Fruit fly (Drosophila melanogaster) whole organism, embryonic: Measurements from ENCODE around the gene snk.

Source experiments
- Bgb ChIP-seq: fragments of 200-800 bp; sonication (Bioruptor generic); IDR thresholded peaks from 2 replicates; pipeline ENCODE4 v1.3.6; 2022; ENCODE audit warnings: missing biosample characterization, missing genetic modification characterization; ENCODE audit not compliant: partially characterized antibody
- Bteb2 ChIP-seq: fragments of 200-800 bp; sonication (Bioruptor generic); optimal IDR thresholded peaks from 2 replicates; lab custom pipeline; 2016; ENCODE audit warnings: missing biosample characterization, missing genetic modification characterization
- CG10654 ChIP-seq: fragments of 200-800 bp; sonication (Bioruptor generic); optimal IDR thresholded peaks from 2 replicates; lab custom pipeline; 2016; ENCODE audit warnings: missing biosample characterization, missing genetic modification characterization
- CG11093 ChIP-seq: fragments of 200-800 bp; sonication (Bioruptor generic); IDR thresholded peaks from 3 replicates; pipeline ENCODE4 v1.3.6; 2022; ENCODE audit warnings: missing biosample characterization, missing genetic modification characterization
- CG11456 ChIP-seq: fragments of 200-800 bp; sonication (Bioruptor generic); IDR thresholded peaks from 3 replicates; pipeline ENCODE4 v1.3.6; 2022; ENCODE audit warnings: missing biosample characterization, missing genetic modification characterization
- CG13894 ChIP-seq: fragments of 200-800 bp; sonication (Bioruptor generic); optimal IDR thresholded peaks from 3 replicates; lab custom pipeline; 2018; ENCODE audit warnings: missing biosample characterization, mild to moderate bottlenecking, missing genetic modification characterization, moderate library complexity
- CG14050 ChIP-seq: fragments of 200-800 bp; sonication (Bioruptor generic); IDR thresholded peaks from 3 replicates; pipeline ENCODE4 v1.3.6; 2022; ENCODE audit warnings: missing biosample characterization, missing genetic modification characterization
- CG15269 ChIP-seq: fragments of 200-800 bp; sonication (Bioruptor generic); optimal IDR thresholded peaks from 2 replicates; lab custom pipeline; 2018; ENCODE audit warnings: missing biosample characterization, mild to moderate bottlenecking, missing genetic modification characterization, moderate library complexity
- CG1603 ChIP-seq: fragments of 200-800 bp; sonication (Bioruptor generic); optimal IDR thresholded peaks from 2 replicates; lab custom pipeline; 2019; ENCODE audit warnings: missing biosample characterization, mild to moderate bottlenecking, missing genetic modification characterization, moderate library complexity
- CG16863 ChIP-seq: fragments of 200-800 bp; sonication (Bioruptor generic); optimal IDR thresholded peaks from 3 replicates; lab custom pipeline; 2016; ENCODE audit warnings: missing biosample characterization, missing genetic modification characterization
- CG17186 ChIP-seq: fragments of 200-800 bp; sonication (Bioruptor generic); optimal IDR thresholded peaks from 3 replicates; lab custom pipeline; 2017; ENCODE audit warnings: missing biosample characterization, missing genetic modification reagents, missing genetic modification characterization
- CG17829 ChIP-seq: fragments of 200-800 bp; optimal IDR thresholded peaks from 2 replicates; lab custom pipeline; 2019; ENCODE audit warnings: missing biosample characterization, mild to moderate bottlenecking, missing genetic modification characterization, moderate library complexity
- CG31224 ChIP-seq: fragments of 200-800 bp; sonication (Bioruptor generic); IDR thresholded peaks from 2 replicates; pipeline ENCODE4 v1.3.6; 2022; ENCODE audit warnings: missing biosample characterization, missing genetic modification characterization
- CG32532 ChIP-seq: fragments of 200-800 bp; sonication (Bioruptor generic); IDR thresholded peaks from 2 replicates; pipeline ENCODE4 v1.3.6; 2022; ENCODE audit warnings: missing biosample characterization, missing genetic modification characterization
- CG32767 ChIP-seq: fragments of 200-800 bp; sonication (Bioruptor generic); IDR thresholded peaks from 2 replicates; pipeline ENCODE4 v1.3.6; 2022; ENCODE audit warnings: missing biosample characterization, missing genetic modification characterization
- CG33213 ChIP-seq: fragments of 200-800 bp; sonication (Bioruptor generic); optimal IDR thresholded peaks from 3 replicates; lab custom pipeline; 2016; ENCODE audit warnings: missing biosample characterization, missing genetic modification characterization
- CG4820 ChIP-seq: fragments of 200-800 bp; sonication (Bioruptor generic); optimal IDR thresholded peaks from 3 replicates; lab custom pipeline; 2016; ENCODE audit warnings: missing biosample characterization, missing genetic modification characterization
- CG6175 ChIP-seq: fragments of 200-800 bp; sonication (Bioruptor generic); IDR thresholded peaks from 3 replicates; pipeline ENCODE4 v1.3.6; 2022; ENCODE audit warnings: missing biosample characterization, missing genetic modification characterization
- CG6683 ChIP-seq: fragments of 200-800 bp; sonication (Bioruptor generic); optimal IDR thresholded peaks from 2 replicates; lab custom pipeline; 2017; ENCODE audit warnings: missing biosample characterization, mild to moderate bottlenecking, missing genetic modification characterization, missing genetic modification reagents
- CG7372 ChIP-seq: fragments of 200-800 bp; sonication (Bioruptor generic); IDR thresholded peaks from 2 replicates; pipeline ENCODE4 v1.3.6; 2022; ENCODE audit warnings: missing biosample characterization, missing genetic modification characterization
- CG8765 ChIP-seq: fragments of 200-800 bp; sonication (Bioruptor generic); IDR thresholded peaks from 2 replicates; pipeline ENCODE4 v1.3.6; 2022; ENCODE audit warnings: missing biosample characterization, missing genetic modification characterization
- CkIIα-i1 ChIP-seq: fragments of 200-800 bp; sonication (Bioruptor generic); IDR thresholded peaks from 2 replicates; pipeline ENCODE4 v1.3.6; 2022; ENCODE audit warnings: missing biosample characterization, missing genetic modification characterization
- ERR ChIP-seq: fragments of 200-800 bp; sonication (Bioruptor generic); optimal IDR thresholded peaks from 2 replicates; lab custom pipeline; 2016; ENCODE audit warnings: missing biosample characterization, missing genetic modification characterization
- Fer3 ChIP-seq: fragments of 200-800 bp; sonication (Bioruptor generic); optimal IDR thresholded peaks from 2 replicates; lab custom pipeline; 2018; ENCODE audit warnings: missing biosample characterization, mild to moderate bottlenecking, missing genetic modification characterization, moderate library complexity
- GATAe ChIP-seq: fragments of 200-800 bp; sonication (Bioruptor generic); conservative IDR thresholded peaks from 2 replicates; pipeline ENCODE4 v1.3.6; 2022; ENCODE audit warnings: missing biosample characterization, missing genetic modification characterization
- Lim3 ChIP-seq: fragments of 200-800 bp; sonication (Bioruptor generic); IDR thresholded peaks from 2 replicates; pipeline ENCODE4 v1.3.6; 2022; ENCODE audit warnings: missing biosample characterization, missing genetic modification characterization
- MESR4 ChIP-seq: fragments of 200-800 bp; sonication (Bioruptor generic); optimal IDR thresholded peaks from 2 replicates; lab custom pipeline; 2018; ENCODE audit warnings: missing biosample characterization, mild to moderate bottlenecking, missing genetic modification characterization, moderate library complexity
- MTF-1 ChIP-seq: fragments of 200-800 bp; sonication (Bioruptor generic); optimal IDR thresholded peaks from 2 replicates; lab custom pipeline; 2018; ENCODE audit warnings: missing biosample characterization, mild to moderate bottlenecking, missing genetic modification characterization, borderline replicate concordance
- Med ChIP-seq: fragments of 200-800 bp; sonication (Bioruptor generic); peaks from one replicate; lab custom pipeline; 2016; ENCODE audit warnings: missing biosample characterization, missing genetic modification characterization, mild to moderate bottlenecking, inconsistent platforms, moderate library complexity
- Poxn ChIP-seq: fragments of 200-800 bp; sonication (Bioruptor generic); IDR thresholded peaks from 2 replicates; pipeline ENCODE4 v1.3.6; 2022; ENCODE audit warnings: missing biosample characterization, missing genetic modification characterization
- Rx ChIP-seq: fragments of 200-800 bp; sonication (Bioruptor generic); IDR thresholded peaks from 2 replicates; pipeline ENCODE4 v1.3.6; 2022; ENCODE audit warnings: missing biosample characterization, missing genetic modification characterization
- Taf1 ChIP-seq: fragments of 200-800 bp; sonication (Bioruptor generic); IDR thresholded peaks from 2 replicates; pipeline ENCODE4 v1.3.6; 2022; ENCODE audit warnings: missing biosample characterization, missing genetic modification characterization
- emc ChIP-seq: fragments of 200-800 bp; sonication (Bioruptor generic); optimal IDR thresholded peaks from 2 replicates; lab custom pipeline; 2016; ENCODE audit warnings: missing biosample characterization, missing genetic modification characterization
- ewg ChIP-seq: fragments of 200-800 bp; sonication (Bioruptor generic); optimal IDR thresholded peaks from 3 replicates; lab custom pipeline; 2017; ENCODE audit warnings: mild to moderate bottlenecking, missing biosample characterization, missing genetic modification reagents, missing genetic modification characterization
- exex ChIP-seq: fragments of 200-800 bp; sonication (Bioruptor generic); optimal IDR thresholded peaks from 4 replicates; lab custom pipeline; 2018; ENCODE audit warnings: missing biosample characterization, mild to moderate bottlenecking, missing genetic modification characterization, moderate library complexity
- fru ChIP-seq: fragments of >200 bp; optimal IDR thresholded peaks from 2 replicates; lab custom pipeline; 2017
- fu2 ChIP-seq: fragments of 200-800 bp; sonication (Bioruptor generic); optimal IDR thresholded peaks from 2 replicates; lab custom pipeline; 2016; ENCODE audit warnings: missing biosample characterization, missing genetic modification characterization
- gce ChIP-seq: fragments of 200-800 bp; sonication (Bioruptor generic); IDR thresholded peaks from 3 replicates; pipeline ENCODE4 v1.3.6; 2022; ENCODE audit warnings: missing biosample characterization, missing genetic modification characterization
- gcm ChIP-seq: fragments of 200-800 bp; sonication (Bioruptor generic); optimal IDR thresholded peaks from 2 replicates; lab custom pipeline; 2019; ENCODE audit warnings: missing biosample characterization, mild to moderate bottlenecking, missing genetic modification characterization, moderate library complexity
- gsb ChIP-seq: fragments of 200-800 bp; sonication (Bioruptor generic); IDR thresholded peaks from 2 replicates; pipeline ENCODE4 v1.3.6; 2022; ENCODE audit warnings: missing biosample characterization, missing genetic modification characterization
- her ChIP-seq: fragments of 200-800 bp; sonication (Bioruptor generic); optimal IDR thresholded peaks from 2 replicates; lab custom pipeline; 2016; ENCODE audit warnings: missing biosample characterization, missing genetic modification characterization
- maf-S ChIP-seq: fragments of 200-800 bp; sonication (Bioruptor generic); optimal IDR thresholded peaks from 2 replicates; lab custom pipeline; 2016; ENCODE audit warnings: missing biosample characterization, missing genetic modification characterization
- mam ChIP-seq: fragments of 200-800 bp; sonication (Bioruptor generic); optimal IDR thresholded peaks from 3 replicates; lab custom pipeline; 2016; ENCODE audit warnings: missing biosample characterization, missing genetic modification characterization
- mirr ChIP-seq: fragments of 200-800 bp; sonication (Bioruptor generic); optimal IDR thresholded peaks from 3 replicates; lab custom pipeline; 2018; ENCODE audit warnings: missing biosample characterization, mild to moderate bottlenecking, missing genetic modification characterization
- nerfin-2 ChIP-seq: fragments of 200-800 bp; sonication (Bioruptor generic); IDR thresholded peaks from 2 replicates; pipeline ENCODE4 v1.3.6; 2022; ENCODE audit warnings: missing biosample characterization, missing genetic modification characterization; ENCODE audit not compliant: partially characterized antibody
- pb ChIP-seq: fragments of 200-800 bp; sonication (Bioruptor generic); optimal IDR thresholded peaks from 3 replicates; lab custom pipeline; 2016; ENCODE audit warnings: missing biosample characterization, missing genetic modification characterization
- schlank ChIP-seq: fragments of 200-800 bp; sonication (Bioruptor generic); optimal IDR thresholded peaks from 2 replicates; lab custom pipeline; 2018; ENCODE audit warnings: missing biosample characterization, mild to moderate bottlenecking, missing genetic modification characterization
- slbo ChIP-seq: fragments of 200-800 bp; sonication (Bioruptor generic); IDR thresholded peaks from 2 replicates; pipeline ENCODE4 v1.3.6; 2022; ENCODE audit warnings: missing biosample characterization, missing genetic modification characterization
- sna ChIP-seq: fragments of 200-800 bp; sonication (Bioruptor generic); IDR thresholded peaks from 2 replicates; pipeline ENCODE4 v1.3.6; 2022; ENCODE audit warnings: missing biosample characterization, missing genetic modification characterization; ENCODE audit not compliant: partially characterized antibody
- sr ChIP-seq: fragments of 200-800 bp; sonication (Bioruptor generic); IDR thresholded peaks from 3 replicates; pipeline ENCODE4 v1.3.6; 2022; ENCODE audit warnings: missing biosample characterization, missing genetic modification characterization
- tup ChIP-seq: fragments of 200-800 bp; sonication (Bioruptor generic); optimal IDR thresholded peaks from 2 replicates; lab custom pipeline; 2016; ENCODE audit warnings: missing biosample characterization, mild to moderate bottlenecking, missing genetic modification characterization, moderate library complexity
- twi ChIP-seq: fragments of 200-800 bp; optimal IDR thresholded peaks from 2 replicates; lab custom pipeline; 2019; ENCODE audit warnings: missing biosample characterization, mild to moderate bottlenecking, missing genetic modification characterization, moderate library complexity

The snk gene

dm6 chr3R:13012351-13012750, 30.2 kb downstream of the snk start (continued):
- peak; percentile 96 for TF ChIP-seq Med (GFP tag; lab: Kevin White, UChicago)
- TF ChIP-seq CG11456 (GFP tag; lab: Robert Waterston, UW) = peak; percentile 73
- peak; percentile 22 for TF ChIP-seq tup (GFP tag; lab: Kevin White, UChicago)
- TF ChIP-seq slbo (GFP tag; lab: Robert Waterston, UW) = peak; percentile 84
- TF ChIP-seq CG4820 (GFP tag; lab: Kevin White, UChicago) = no peak
- no peak for TF ChIP-seq fru (lab: Kevin White, UChicago)
- TF ChIP-seq maf-S = peak; percentile 64
- peak; percentile 45 for TF ChIP-seq CG17829
- no peak for TF ChIP-seq Bteb2
- peak; percentile 72 for TF ChIP-seq CG1603 (tag; lab: Kevin White, UChicago)
- TF ChIP-seq MESR4 (GFP tag; lab: Kevin White, UChicago) = peak; percentile 32
- no peak for TF ChIP-seq exex (tag; lab: Kevin White, UChicago)
- TF ChIP-seq fu2 (GFP tag; lab: Kevin White, UChicago) = peak; percentile 53
- no peak for TF ChIP-seq GATAe (GFP tag; lab: Robert Waterston, UW)
- peak; percentile 7; the same call in 1 of the 2 replicates for TF ChIP-seq CG7372
- no peak for TF ChIP-seq nerfin-2 (GFP tag; lab: Robert Waterston, UW)
- TF ChIP-seq CG8765 = peak; percentile 60; the same call in 1 of the 2 replicates
- TF ChIP-seq ewg (GFP tag; lab: Kevin White, UChicago) = peak; percentile 88
- TF ChIP-seq CG11093 (GFP tag; lab: Robert Waterston, UW) = no peak
- peak; percentile 16 for TF ChIP-seq CG10654 (GFP tag; lab: Kevin White, UChicago)
- TF ChIP-seq mirr (GFP tag; lab: Kevin White, UChicago) = peak; percentile 3
- TF ChIP-seq CG32767 (GFP tag; lab: Robert Waterston, UW) = 0 out of 2 replicates have a peak, but pooled peaks have one; percentile 45
- TF ChIP-seq Poxn (GFP tag; lab: Robert Waterston, UW) = no peak
- TF ChIP-seq CkIIα-i1 = no peak
- TF ChIP-seq sr (GFP tag; lab: Robert Waterston, UW) = peak; percentile 74; the same call in 2 of the 3 replicates
- TF ChIP-seq schlank (tag; lab: Kevin White, UChicago) = peak; percentile 29
- TF ChIP-seq CG32532 = peak; percentile 68; the same call in 1 of the 2 replicates
- no peak for TF ChIP-seq sna
- TF ChIP-seq Lim3 (GFP tag; lab: Robert Waterston, UW) = no peak
- TF ChIP-seq Rx (GFP tag; lab: Robert Waterston, UW) = peak; percentile 62
- peak; percentile 17 for TF ChIP-seq CG17186 (GFP tag; lab: Kevin White, UChicago)
- peak; percentile 64 for TF ChIP-seq mam (GFP tag; lab: Kevin White, UChicago)
- peak; percentile 65 for TF ChIP-seq gsb (GFP tag; lab: Robert Waterston, UW)
- TF ChIP-seq gce (GFP tag; lab: Robert Waterston, UW) = peak; percentile 60; the same call in 1 of the 3 replicates
- peak; percentile 20 for TF ChIP-seq her
- no peak for TF ChIP-seq CG6683
- TF ChIP-seq CG15269 = no peak
- TF ChIP-seq Fer3 = peak; percentile 25
- TF ChIP-seq CG16863 (GFP tag; lab: Kevin White, UChicago) = peak; percentile 52
- peak; percentile 54 for TF ChIP-seq gcm (GFP tag; lab: Kevin White, UChicago)
- 0 out of 2 replicates have a peak, but pooled peaks have one; percentile 17 for TF ChIP-seq Bgb (GFP tag; lab: Robert Waterston, UW)
- TF ChIP-seq CG33213 = peak; percentile 37
- TF ChIP-seq twi (tag; lab: Kevin White, UChicago) = peak; percentile 18
- peak; percentile 55 for TF ChIP-seq CG14050 (GFP tag; lab: Robert Waterston, UW)
- peak; percentile 14 for TF ChIP-seq pb
- no peak for TF ChIP-seq emc (GFP tag; lab: Kevin White, UChicago)
- peak; percentile 58 for TF ChIP-seq ERR (GFP tag; lab: Kevin White, UChicago)
- TF ChIP-seq CG6175 = 0 out of 3 replicates have a peak, but pooled peaks have one; percentile 65
- TF ChIP-seq CG13894 (tag; lab: Kevin White, UChicago) = no peak
- no peak for TF ChIP-seq Taf1 (GFP tag; lab: Robert Waterston, UW)
- TF ChIP-seq MTF-1 (GFP tag; lab: Kevin White, UChicago) = peak; percentile 39
- peak; percentile 51 for TF ChIP-seq CG31224 (GFP tag; lab: Robert Waterston, UW)
